Worm (Caenorhabditis elegans): ENCODE results near the gene otpl-4.

DNA sequence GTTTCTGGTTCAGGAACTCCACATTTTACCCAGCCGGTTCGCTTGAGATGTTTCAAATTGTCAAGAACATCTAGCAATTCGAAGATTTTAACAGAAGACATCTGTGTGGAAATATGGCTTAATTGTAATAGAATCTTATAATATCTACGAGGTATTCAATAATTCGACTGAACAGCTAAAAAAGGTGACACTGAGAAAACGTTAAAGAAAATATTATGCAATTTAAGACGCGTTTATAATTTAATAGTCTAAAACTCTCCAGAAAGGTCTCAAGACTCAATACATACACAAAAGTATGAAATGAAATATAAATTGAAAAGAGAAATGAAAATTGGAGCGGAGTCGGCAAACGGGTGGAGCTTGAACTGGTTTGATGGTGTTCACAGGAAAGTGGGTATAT, 23.8 kb upstream of the otpl-4 start, which contains the start of gene F45F2.9:
- TF ChIP-seq ztf-11 (tag; optimal IDR thresholded peaks at IDR 0.05) (no peak), lsy-2 (tag; optimal IDR thresholded peaks at IDR 0.05) (no peak), ZK546.5 (tag; optimal IDR thresholded peaks at IDR 0.05) (no peak), unc-62 (GFP tag; optimal IDR thresholded peaks at IDR 0.05) (no peak), elt-3 (tag; optimal IDR thresholded peaks at IDR 0.05) (no peak), ztf-1 (GFP tag; conservative IDR thresholded peaks at IDR 0.05) (no peak), snpc-4 (tag; optimal IDR thresholded peaks at IDR 0.05) (no peak), nhr-237 (tag; optimal IDR thresholded peaks at IDR 0.05) (no peak), ceh-16 (tag; optimal IDR thresholded peaks at IDR 0.05) (no peak), lin-11 (tag; optimal IDR thresholded peaks at IDR 0.05) (no peak), ceh-82 (tag; optimal IDR thresholded peaks at IDR 0.05) (no peak), dmd-4 (tag; optimal IDR thresholded peaks at IDR 0.05) (no peak), Y55F3AM.14 (GFP tag; optimal IDR thresholded peaks at IDR 0.05) (no peak), R02D3.7 (tag; optimal IDR thresholded peaks at IDR 0.05) (no peak)
